Fruit fly (Drosophila melanogaster): ENCODE results near the gene Chc.

The Chc gene

dm6 chrX:15867863-15868262, 32.6 kb upstream of the Chc start, which contains the start of gene Gapdh2 (continued):
- TF ChIP-seq ase (GFP tag; IDR thresholded peaks at IDR 0.05) (peak; percentile 99), Hsf (GFP tag; optimal IDR thresholded peaks at IDR 0.05) (peak; percentile 98), fru (optimal IDR thresholded peaks at IDR 0.05) (no peak), CG8478 (optimal IDR thresholded peaks at IDR 0.05) (no peak), fd102C (GFP tag; optimal IDR thresholded peaks at IDR 0.05) (peak; percentile 64), gcm2 (GFP tag; optimal IDR thresholded peaks at IDR 0.05) (peak; percentile 98), CG8290 (GFP tag; optimal IDR thresholded peaks at IDR 0.05) (peak; percentile 92), CG8290 (tag; optimal IDR thresholded peaks at IDR 0.05) (peak; percentile 81 to 98), sob (GFP tag; IDR thresholded peaks at IDR 0.05) (peak; percentile 99), nau (GFP tag; optimal IDR thresholded peaks at IDR 0.05) (peak; percentile 100), shn (GFP tag; optimal IDR thresholded peaks at IDR 0.05) (peak; percentile 85), CG32532 (GFP tag; IDR thresholded peaks at IDR 0.05) (peak; percentile 100), CG16813 (GFP tag; IDR thresholded peaks at IDR 0.05; ENCODE audit: partially characterized antibody) (no peak), CG17612 (GFP tag; IDR thresholded peaks at IDR 0.05) (peak; percentile 98), CG10147 (GFP tag; optimal IDR thresholded peaks at IDR 0.05) (peak; percentile 100), stwl (tag; optimal IDR thresholded peaks at IDR 0.05) (no peak), Nf-YC (tag; optimal IDR thresholded peaks at IDR 0.05) (peak; percentile 97), CG4730 (GFP tag; IDR thresholded peaks at IDR 0.05) (peak; percentile 98), fd3F (GFP tag; optimal IDR thresholded peaks at IDR 0.05) (peak; percentile 99), CG3726 (GFP tag; IDR thresholded peaks at IDR 0.05) (peak; percentile 97; the same call in 1 of the 3 replicates), CG9215 (GFP tag; IDR thresholded peaks at IDR 0.05) (peak; percentile 96), Lpt (GFP tag; optimal IDR thresholded peaks at IDR 0.05) (no peak), corto (GFP tag; optimal IDR thresholded peaks at IDR 0.05) (peak; percentile 100), Hand (GFP tag; optimal IDR thresholded peaks at IDR 0.05) (peak; percentile 100), hb (GFP tag; IDR thresholded peaks at IDR 0.05; ENCODE audit: partially characterized antibody) (no peak), sna (GFP tag; IDR thresholded peaks at IDR 0.05; ENCODE audit: partially characterized antibody) (no peak), jing (GFP tag; optimal IDR thresholded peaks at IDR 0.05) (peak; percentile 95), Stat92E (GFP tag; optimal IDR thresholded peaks at IDR 0.05) (peak in 1 of 3 experiments; percentile 92), CG6765 (GFP tag; optimal IDR thresholded peaks at IDR 0.05) (peak; percentile 100), Dip2 (GFP tag; IDR thresholded peaks at IDR 0.05) (peak; percentile 73; the same call in 1 of the 2 replicates), B-H2 (GFP tag; optimal IDR thresholded peaks at IDR 0.05) (peak; percentile 100), cas (GFP tag; IDR thresholded peaks at IDR 0.05) (peak; percentile 99), bsh (GFP tag; optimal IDR thresholded peaks at IDR 0.05) (peak; percentile 98 to 100), scrt (GFP tag; optimal IDR thresholded peaks at IDR 0.05) (peak; percentile 99), insv (GFP tag; optimal IDR thresholded peaks at IDR 0.05) (peak; percentile 14 to 91), pros (GFP tag; optimal IDR thresholded peaks at IDR 0.05) (peak; percentile 96), CG7963 (GFP tag; IDR thresholded peaks at IDR 0.05; ENCODE audit: partially characterized antibody) (no peak), ac (GFP tag; optimal IDR thresholded peaks at IDR 0.05) (peak; percentile 87), mam (GFP tag; optimal IDR thresholded peaks at IDR 0.05) (peak; percentile 97), dmrt11E (tag; optimal IDR thresholded peaks at IDR 0.05) (peak; percentile 66), luna (GFP tag; optimal IDR thresholded peaks at IDR 0.05) (peak; percentile 94), CG1603 (tag; optimal IDR thresholded peaks at IDR 0.05) (peak; percentile 97), eyg (GFP tag; optimal IDR thresholded peaks at IDR 0.05) (peak; percentile 97), CG11723 (GFP tag; optimal IDR thresholded peaks at IDR 0.05) (peak; percentile 99), lbe (GFP tag; optimal IDR thresholded peaks at IDR 0.05) (peak; percentile 99), Pdp1 (GFP tag; optimal IDR thresholded peaks at IDR 0.05) (peak; percentile 97), unc-4 (GFP tag; IDR thresholded peaks at IDR 0.05; ENCODE audit: partially characterized antibody) (peak; percentile 38; the same call in 1 of the 2 replicates), Scr (GFP tag; IDR thresholded peaks at IDR 0.05; ENCODE audit: partially characterized antibody) (no peak), p53 (GFP tag; optimal IDR thresholded peaks at IDR 0.05) (peak; percentile 77), CG5245 (GFP tag; optimal IDR thresholded peaks at IDR 0.05) (peak; percentile 98)

All from whole organism, embryonic.